Fruit fly (Drosophila melanogaster) whole organism, wandering third instar larva: ENCODE data around the gene CG8086.

ENCODE experiments used
- br ChIP-seq: fragments of 200-800 bp; sonication (Bioruptor generic); optimal IDR thresholded peaks from 2 replicates; lab custom pipeline; 2016; ENCODE audit warnings: missing biosample characterization, missing genetic modification characterization
- foxo ChIP-seq, 2 experiments: fragments of 200-800 bp; sonication (Bioruptor generic); optimal IDR thresholded peaks; 2 replicates in 1 of 2; 3 replicates in 1 of 2; lab custom pipeline; 2016 to 2017; ENCODE audit warnings: missing biosample characterization in 2 of 2, missing genetic modification characterization in 2 of 2
- sv ChIP-seq: fragments of 200-800 bp; sonication (Bioruptor generic); optimal IDR thresholded peaks from 3 replicates; lab custom pipeline; 2016; ENCODE audit warnings: missing biosample characterization, missing genetic modification characterization
- tai ChIP-seq: sonication (Bioruptor generic); optimal IDR thresholded peaks from 2 replicates; lab custom pipeline; 2016; ENCODE audit warnings: missing biosample characterization, missing genetic modification characterization
- usp ChIP-seq: fragments of >200 bp; optimal IDR thresholded peaks from 2 replicates; lab custom pipeline; 2017; ENCODE audit warnings: missing biosample characterization, missing genetic modification characterization
- woc ChIP-seq: sonication (Bioruptor generic); optimal IDR thresholded peaks from 2 replicates; lab custom pipeline; 2016; ENCODE audit warnings: missing biosample characterization, mild to moderate bottlenecking, missing genetic modification characterization

dm6 chr2L:8290092-8290424, 32.8 kb upstream of the CG8086 start:
- TF ChIP-seq usp (GFP tag; lab: Kevin White, UChicago), result no peak
- TF ChIP-seq sv, result no peak
- no peak for TF ChIP-seq foxo (GFP tag; optimal IDR thresholded peaks at IDR 0.05; lab: Kevin White, UChicago)
- no peak for TF ChIP-seq tai (GFP tag; lab: Kevin White, UChicago)
- no peak for TF ChIP-seq br (GFP tag; lab: Kevin White, UChicago)
- no peak for TF ChIP-seq woc (GFP tag; lab: Kevin White, UChicago)
